Fruit fly (Drosophila melanogaster) whole organism, embryonic: ENCODE data around the gene Jhbp13.

Source experiments
- ATbp ChIP-seq: fragments of 200-800 bp; sonication (Bioruptor generic); optimal IDR thresholded peaks from 2 replicates; lab custom pipeline; 2017; ENCODE audit warnings: missing biosample characterization, mild to moderate bottlenecking, missing genetic modification characterization, missing genetic modification reagents
- Ada2b ChIP-seq: fragments of 200-800 bp; sonication (Bioruptor generic); IDR thresholded peaks from 2 replicates; pipeline ENCODE4 v1.3.6; 2022; ENCODE audit warnings: missing biosample characterization, missing genetic modification characterization
- Adf1 ChIP-seq: fragments of 200-800 bp; sonication (Bioruptor generic); IDR thresholded peaks from 2 replicates; pipeline ENCODE4 v1.3.6; 2022; ENCODE audit warnings: missing biosample characterization, missing genetic modification characterization
- Antp ChIP-seq: fragments of 200-800 bp; sonication (Bioruptor generic); optimal IDR thresholded peaks from 3 replicates; lab custom pipeline; 2016; ENCODE audit warnings: missing biosample characterization, missing genetic modification characterization
- Asciz ChIP-seq: fragments of 200-800 bp; sonication (Bioruptor generic); optimal IDR thresholded peaks from 2 replicates; lab custom pipeline; 2017; ENCODE audit warnings: missing biosample characterization, mild to moderate bottlenecking, missing genetic modification characterization, missing genetic modification reagents
- CG10321 ChIP-seq: fragments of 200-800 bp; sonication (Bioruptor generic); IDR thresholded peaks from 2 replicates; pipeline ENCODE4 v1.3.6; 2022; ENCODE audit warnings: missing biosample characterization, missing genetic modification characterization
- CG10979 ChIP-seq: fragments of 200-800 bp; sonication (Bioruptor generic); optimal IDR thresholded peaks from 2 replicates; lab custom pipeline; 2018; ENCODE audit warnings: missing biosample characterization, mild to moderate bottlenecking, missing genetic modification characterization, moderate library complexity
- CG12155 ChIP-seq: fragments of 200-800 bp; sonication (Bioruptor generic); optimal IDR thresholded peaks from 3 replicates; lab custom pipeline; 2016; ENCODE audit warnings: missing biosample characterization, missing genetic modification characterization
- CG14050 ChIP-seq: fragments of 200-800 bp; sonication (Bioruptor generic); IDR thresholded peaks from 3 replicates; pipeline ENCODE4 v1.3.6; 2022; ENCODE audit warnings: missing biosample characterization, missing genetic modification characterization
- CG14667 ChIP-seq: fragments of 200-800 bp; sonication (Bioruptor generic); IDR thresholded peaks from 2 replicates; pipeline ENCODE4 v1.3.6; 2022; ENCODE audit warnings: missing biosample characterization, missing genetic modification characterization
- CG14860 ChIP-seq: fragments of 200-800 bp; sonication (Bioruptor generic); IDR thresholded peaks from 3 replicates; pipeline ENCODE4 v1.3.6; 2022; ENCODE audit warnings: missing biosample characterization, missing genetic modification characterization; ENCODE audit not compliant: partially characterized antibody
- CG17359 ChIP-seq: fragments of 200-800 bp; sonication (Bioruptor generic); optimal IDR thresholded peaks from 3 replicates; lab custom pipeline; 2018; ENCODE audit warnings: missing biosample characterization, mild to moderate bottlenecking, missing genetic modification characterization, moderate library complexity
- CG18764 ChIP-seq: fragments of 200-800 bp; sonication (Bioruptor generic); optimal IDR thresholded peaks from 3 replicates; lab custom pipeline; 2016; ENCODE audit warnings: missing biosample characterization, missing genetic modification characterization
- CG34422 ChIP-seq: fragments of 200-800 bp; sonication (Bioruptor generic); IDR thresholded peaks from 3 replicates; pipeline ENCODE4 v1.3.6; 2022; ENCODE audit warnings: missing biosample characterization, missing genetic modification characterization
- CG6175 ChIP-seq: fragments of 200-800 bp; sonication (Bioruptor generic); IDR thresholded peaks from 3 replicates; pipeline ENCODE4 v1.3.6; 2022; ENCODE audit warnings: missing biosample characterization, missing genetic modification characterization
- CG6683 ChIP-seq: fragments of 200-800 bp; sonication (Bioruptor generic); optimal IDR thresholded peaks from 2 replicates; lab custom pipeline; 2017; ENCODE audit warnings: missing biosample characterization, mild to moderate bottlenecking, missing genetic modification characterization, missing genetic modification reagents
- CG6689 ChIP-seq: fragments of 200-800 bp; sonication (Bioruptor generic); IDR thresholded peaks from 2 replicates; pipeline ENCODE4 v1.3.6; 2022; ENCODE audit warnings: missing biosample characterization, missing genetic modification characterization
- CG7372 ChIP-seq: fragments of 200-800 bp; sonication (Bioruptor generic); IDR thresholded peaks from 2 replicates; pipeline ENCODE4 v1.3.6; 2022; ENCODE audit warnings: missing biosample characterization, missing genetic modification characterization
- CG7839 ChIP-seq: fragments of 200-800 bp; sonication (Bioruptor generic); optimal IDR thresholded peaks from 3 replicates; lab custom pipeline; 2018; ENCODE audit warnings: missing biosample characterization, mild to moderate bottlenecking, missing genetic modification characterization, moderate library complexity
- CG7987 ChIP-seq: fragments of 200-800 bp; sonication (Bioruptor generic); optimal IDR thresholded peaks from 2 replicates; lab custom pipeline; 2018; ENCODE audit warnings: missing biosample characterization, mild to moderate bottlenecking, missing genetic modification characterization, moderate library complexity
- CTCF ChIP-seq: fragments of 200-800 bp; sonication (Bioruptor generic); optimal IDR thresholded peaks from 2 replicates; lab custom pipeline; 2017; ENCODE audit warnings: missing biosample characterization, mild to moderate bottlenecking, missing genetic modification characterization, moderate library complexity
- Dek ChIP-seq: fragments of 200-800 bp; sonication (Bioruptor generic); optimal IDR thresholded peaks from 3 replicates; lab custom pipeline; 2019; ENCODE audit warnings: missing biosample characterization, mild to moderate bottlenecking, missing genetic modification characterization, moderate library complexity
- Dll ChIP-seq: fragments of 200-800 bp; sonication (Bioruptor generic); IDR thresholded peaks from 4 replicates; pipeline ENCODE4 v1.3.6; 2022; ENCODE audit warnings: missing biosample characterization, missing genetic modification characterization; ENCODE audit not compliant: partially characterized antibody
- H2.0 ChIP-seq: fragments of 200-800 bp; sonication (Bioruptor generic); IDR thresholded peaks from 2 replicates; pipeline ENCODE4 v1.3.6; 2022; ENCODE audit warnings: missing biosample characterization, missing genetic modification characterization
- MESR4 ChIP-seq: fragments of 200-800 bp; sonication (Bioruptor generic); optimal IDR thresholded peaks from 2 replicates; lab custom pipeline; 2018; ENCODE audit warnings: missing biosample characterization, mild to moderate bottlenecking, missing genetic modification characterization, moderate library complexity
- Nf-YA ChIP-seq: fragments of 200-800 bp; sonication (Bioruptor generic); IDR thresholded peaks from 2 replicates; pipeline ENCODE4 v1.3.6; 2022; ENCODE audit warnings: missing biosample characterization, missing genetic modification characterization
- Nf-YB ChIP-seq: fragments of 200-800 bp; sonication (Bioruptor generic); optimal IDR thresholded peaks from 3 replicates; lab custom pipeline; 2019; ENCODE audit warnings: missing biosample characterization, mild to moderate bottlenecking, missing genetic modification characterization, moderate library complexity
- Oli ChIP-seq: fragments of 200-800 bp; sonication (Bioruptor generic); optimal IDR thresholded peaks from 2 replicates; lab custom pipeline; 2018; ENCODE audit warnings: missing biosample characterization, mild to moderate bottlenecking, missing genetic modification characterization, moderate library complexity
- Side ChIP-seq: fragments of 200-800 bp; sonication (Bioruptor generic); optimal IDR thresholded peaks from 2 replicates; lab custom pipeline; 2016; ENCODE audit warnings: missing biosample characterization, missing genetic modification characterization
- Sox100B ChIP-seq: fragments of 200-800 bp; sonication (Bioruptor generic); optimal IDR thresholded peaks from 3 replicates; lab custom pipeline; 2018; ENCODE audit warnings: missing biosample characterization, mild to moderate bottlenecking, missing genetic modification characterization
- Sry-β ChIP-seq: fragments of 200-800 bp; sonication (Bioruptor generic); optimal IDR thresholded peaks from 2 replicates; lab custom pipeline; 2018; ENCODE audit warnings: missing biosample characterization, mild to moderate bottlenecking, missing genetic modification characterization, moderate library complexity
- Tbp ChIP-seq: fragments of >200 bp; optimal IDR thresholded peaks from 2 replicates; lab custom pipeline; 2018; ENCODE audit warnings: missing biosample characterization, missing genetic modification characterization
- al ChIP-seq: fragments of 200-800 bp; sonication (Bioruptor generic); IDR thresholded peaks from 2 replicates; pipeline ENCODE4 v1.3.6; 2022; ENCODE audit warnings: missing biosample characterization, missing genetic modification characterization
- ara ChIP-seq: fragments of 200-800 bp; sonication (Bioruptor generic); IDR thresholded peaks from 2 replicates; pipeline ENCODE4 v1.3.6; 2022; ENCODE audit warnings: missing biosample characterization, missing genetic modification characterization
- bcd ChIP-seq: fragments of 200-800 bp; sonication (Bioruptor generic); optimal IDR thresholded peaks from 2 replicates; lab custom pipeline; 2017; ENCODE audit warnings: missing biosample characterization, mild to moderate bottlenecking, missing genetic modification characterization
- ci ChIP-seq: fragments of 200-800 bp; sonication (Bioruptor generic); IDR thresholded peaks from 3 replicates; pipeline ENCODE4 v1.3.6; 2022; ENCODE audit warnings: missing biosample characterization, missing genetic modification characterization
- dpn ChIP-seq, 2 experiments: fragments of 200-800 bp; sonication (Bioruptor generic); optimal IDR thresholded peaks; 3 replicates each; lab custom pipeline; 2016; ENCODE audit warnings: missing biosample characterization in 2 of 2, missing genetic modification characterization in 2 of 2
- fru ChIP-seq: fragments of >200 bp; optimal IDR thresholded peaks from 2 replicates; lab custom pipeline; 2017
- fu2 ChIP-seq: fragments of 200-800 bp; sonication (Bioruptor generic); optimal IDR thresholded peaks from 2 replicates; lab custom pipeline; 2016; ENCODE audit warnings: missing biosample characterization, missing genetic modification characterization
- hb ChIP-seq: fragments of 200-800 bp; sonication (Bioruptor generic); IDR thresholded peaks from 3 replicates; pipeline ENCODE4 v1.3.6; 2022; ENCODE audit warnings: missing biosample characterization, missing genetic modification characterization; ENCODE audit not compliant: partially characterized antibody
- knrl ChIP-seq: fragments of 200-800 bp; sonication (Bioruptor generic); IDR thresholded peaks from 3 replicates; pipeline ENCODE4 v1.3.6; 2022; ENCODE audit warnings: missing biosample characterization, missing genetic modification characterization; ENCODE audit not compliant: partially characterized antibody
- maf-S ChIP-seq: fragments of 200-800 bp; sonication (Bioruptor generic); optimal IDR thresholded peaks from 2 replicates; lab custom pipeline; 2016; ENCODE audit warnings: missing biosample characterization, missing genetic modification characterization
- nom ChIP-seq: fragments of 200-800 bp; sonication (Bioruptor generic); optimal IDR thresholded peaks from 2 replicates; lab custom pipeline; 2017; ENCODE audit warnings: missing biosample characterization, missing genetic modification characterization, mild to moderate bottlenecking, moderate library complexity, missing genetic modification reagents
- pfk ChIP-seq: fragments of 200-800 bp; sonication (Bioruptor generic); optimal IDR thresholded peaks from 2 replicates; lab custom pipeline; 2018; ENCODE audit warnings: missing biosample characterization, mild to moderate bottlenecking, missing genetic modification characterization, moderate library complexity
- pzg ChIP-seq: fragments of 200-800 bp; sonication (Bioruptor generic); optimal IDR thresholded peaks from 3 replicates; lab custom pipeline; 2018; ENCODE audit warnings: missing biosample characterization, mild to moderate bottlenecking, missing genetic modification characterization, moderate library complexity
- slbo ChIP-seq: fragments of 200-800 bp; sonication (Bioruptor generic); IDR thresholded peaks from 2 replicates; pipeline ENCODE4 v1.3.6; 2022; ENCODE audit warnings: missing biosample characterization, missing genetic modification characterization
- sug ChIP-seq: fragments of 200-800 bp; optimal IDR thresholded peaks from 2 replicates; lab custom pipeline; 2019; ENCODE audit warnings: missing biosample characterization, mild to moderate bottlenecking, missing genetic modification characterization, moderate library complexity
- tin ChIP-seq: fragments of 200-800 bp; sonication (Bioruptor generic); optimal IDR thresholded peaks from 3 replicates; lab custom pipeline; 2016; ENCODE audit warnings: missing biosample characterization, missing genetic modification characterization
- trem ChIP-seq: fragments of 200-800 bp; optimal IDR thresholded peaks from 3 replicates; lab custom pipeline; 2019; ENCODE audit warnings: missing biosample characterization, mild to moderate bottlenecking, missing genetic modification characterization, moderate library complexity
- twi ChIP-seq: fragments of 200-800 bp; optimal IDR thresholded peaks from 2 replicates; lab custom pipeline; 2019; ENCODE audit warnings: missing biosample characterization, mild to moderate bottlenecking, missing genetic modification characterization, moderate library complexity
- unc-4 ChIP-seq: fragments of 200-800 bp; sonication (Bioruptor generic); IDR thresholded peaks from 2 replicates; pipeline ENCODE4 v1.3.6; 2022; ENCODE audit warnings: missing biosample characterization, missing genetic modification characterization; ENCODE audit not compliant: partially characterized antibody
- zfh2 ChIP-seq: fragments of 200-800 bp; sonication (Bioruptor generic); optimal IDR thresholded peaks from 2 replicates; lab custom pipeline; 2016; ENCODE audit warnings: missing biosample characterization, missing genetic modification characterization

The Jhbp13 gene

DNA sequence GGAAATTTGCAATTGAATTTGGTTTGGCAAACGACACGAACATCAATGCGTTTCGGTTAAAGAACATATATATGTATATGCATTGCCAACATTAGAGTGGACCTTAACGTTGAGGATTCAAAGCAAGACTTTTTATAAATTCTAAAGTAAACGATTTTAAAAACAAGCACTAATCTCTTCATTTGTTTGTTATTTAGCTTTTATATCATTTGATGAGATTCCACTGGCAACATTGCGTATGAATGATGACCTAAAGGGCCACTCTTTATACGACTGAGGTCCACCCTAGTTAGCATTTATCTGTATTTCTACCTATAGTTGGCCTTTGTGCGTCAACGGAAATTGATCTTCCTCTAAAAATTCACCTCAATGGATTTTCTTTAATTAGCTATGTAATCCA is 18.9 kb downstream of the Jhbp13 start:
- TF ChIP-seq CG18764 (GFP tag; lab: Kevin White, UChicago) = no peak
- no peak for TF ChIP-seq Dek (tag; lab: Kevin White, UChicago)
- TF ChIP-seq CG10979 (tag; lab: Kevin White, UChicago) = no peak
- TF ChIP-seq ara (GFP tag; lab: Robert Waterston, UW) = 0 out of 2 replicates have a peak, but pooled peaks have one; percentile 26
- TF ChIP-seq al = peak; percentile 25; the same call in 1 of the 2 replicates
- TF ChIP-seq Sox100B (GFP tag; lab: Kevin White, UChicago) = peak; percentile 8
- no peak for TF ChIP-seq fu2 (GFP tag; lab: Kevin White, UChicago)
- TF ChIP-seq knrl (GFP tag; lab: Robert Waterston, UW) = no peak
- no peak for TF ChIP-seq Sry-β (GFP tag; lab: Kevin White, UChicago)
- TF ChIP-seq pfk (GFP tag; lab: Kevin White, UChicago) = no peak
- no peak for TF ChIP-seq Nf-YB (GFP tag; lab: Kevin White, UChicago)
- no peak for TF ChIP-seq CG6683 (GFP tag; lab: Kevin White, UChicago)
- TF ChIP-seq Nf-YA (GFP tag; lab: Robert Waterston, UW) = no peak
- no peak for TF ChIP-seq twi (tag; lab: Kevin White, UChicago)
- TF ChIP-seq CG10321 (GFP tag; lab: Robert Waterston, UW) = no peak
- peak; percentile 7 for TF ChIP-seq Asciz (GFP tag; lab: Kevin White, UChicago)
- peak; percentile 23; the same call in 1 of the 2 replicates for TF ChIP-seq Ada2b (GFP tag; lab: Robert Waterston, UW)
- TF ChIP-seq CTCF = no peak
- TF ChIP-seq CG7372 (GFP tag; lab: Robert Waterston, UW) = no peak
- no peak for TF ChIP-seq fru (lab: Kevin White, UChicago)
- no peak for TF ChIP-seq slbo (GFP tag; lab: Robert Waterston, UW)
- peak; percentile 9 for TF ChIP-seq zfh2
- TF ChIP-seq Side (GFP tag; lab: Kevin White, UChicago) = no peak
- no peak for TF ChIP-seq MESR4
- peak; percentile 1 for TF ChIP-seq bcd (GFP tag; lab: Kevin White, UChicago)
- TF ChIP-seq CG34422 (GFP tag; lab: Robert Waterston, UW) = no peak
- no peak for TF ChIP-seq unc-4 (GFP tag; lab: Robert Waterston, UW)
- no peak for TF ChIP-seq Antp
- TF ChIP-seq CG7839 = peak; percentile 48
- TF ChIP-seq Oli (tag; lab: Kevin White, UChicago) = peak; percentile 34
- no peak for TF ChIP-seq nom (GFP tag; lab: Kevin White, UChicago)
- TF ChIP-seq CG7987 (GFP tag; lab: Kevin White, UChicago) = no peak
- TF ChIP-seq CG6175 = no peak
- TF ChIP-seq CG6689 (GFP tag; lab: Robert Waterston, UW) = peak; percentile 36; the same call in 1 of the 2 replicates
- peak; percentile 51; the same call in 2 of the 3 replicates for TF ChIP-seq ci (GFP tag; lab: Robert Waterston, UW)
- TF ChIP-seq H2.0 (GFP tag; lab: Robert Waterston, UW) = 0 out of 2 replicates have a peak, but pooled peaks have one; percentile 22
- TF ChIP-seq trem (tag; lab: Kevin White, UChicago) = no peak
- no peak for TF ChIP-seq hb
- no peak for TF ChIP-seq tin (GFP tag; lab: Kevin White, UChicago)
- TF ChIP-seq CG14667 (GFP tag; lab: Robert Waterston, UW) = no peak
- TF ChIP-seq CG14860 = no peak
- no peak for TF ChIP-seq Adf1 (GFP tag; lab: Robert Waterston, UW)
- TF ChIP-seq CG17359 (tag; lab: Kevin White, UChicago) = no peak
- TF ChIP-seq sug (tag; lab: Kevin White, UChicago) = no peak
- TF ChIP-seq pzg (GFP tag; lab: Kevin White, UChicago) = no peak
- no peak for TF ChIP-seq maf-S (GFP tag; lab: Kevin White, UChicago)
- TF ChIP-seq Dll = no peak
- peak in 1 of 2 experiments; percentile 12 for TF ChIP-seq dpn (GFP tag; optimal IDR thresholded peaks at IDR 0.05; lab: Kevin White, UChicago)
- no peak for TF ChIP-seq Tbp (GFP tag; lab: Kevin White, UChicago)
- no peak for TF ChIP-seq CG12155
- no peak for TF ChIP-seq ATbp (GFP tag; lab: Kevin White, UChicago)
- 0 out of 3 replicates have a peak, but pooled peaks have one; percentile 19 for TF ChIP-seq CG14050
